Worm (Caenorhabditis elegans): ENCODE results near the gene Y22D7AL.15.

ce11 chrIII:1674760-1675159 is 15.1 kb upstream of the Y22D7AL.15 start:
- no peak for TF ChIP-seq nhr-12 (tag; optimal IDR thresholded peaks at IDR 0.05)
- no peak for TF ChIP-seq ama-1 (optimal IDR thresholded peaks at IDR 0.05)
- TF ChIP-seq jun-1 (tag; optimal IDR thresholded peaks at IDR 0.05) = no peak
- no peak for TF ChIP-seq pha-4 (tag; optimal IDR thresholded peaks at IDR 0.05)
- TF ChIP-seq nhr-237 (tag; optimal IDR thresholded peaks at IDR 0.05) = no peak
- no peak for TF ChIP-seq skn-1 (tag; optimal IDR thresholded peaks at IDR 0.05)
- TF ChIP-seq unc-62 (GFP tag; optimal IDR thresholded peaks at IDR 0.05) = no peak
- TF ChIP-seq pqm-1 (tag; optimal IDR thresholded peaks at IDR 0.05) = no peak
- no peak for TF ChIP-seq aly-2 (tag; optimal IDR thresholded peaks at IDR 0.05)
- no peak for TF ChIP-seq fkh-10 (GFP tag; optimal IDR thresholded peaks at IDR 0.05)
- TF ChIP-seq ztf-11 (tag; optimal IDR thresholded peaks at IDR 0.05) = no peak
- no peak for TF ChIP-seq nfya-1 (tag; optimal IDR thresholded peaks at IDR 0.05; ENCODE audit: insufficient read depth)
- TF ChIP-seq mdl-1 (tag; optimal IDR thresholded peaks at IDR 0.05) = no peak
- no peak for TF ChIP-seq R02D3.7 (tag; optimal IDR thresholded peaks at IDR 0.05)
